Fruit fly (Drosophila melanogaster) whole organism, embryonic: Measurements from ENCODE around the gene CG6966.

Experiments used
- Antp ChIP-seq: fragments of 200-800 bp; sonication (Bioruptor generic); optimal IDR thresholded peaks from 3 replicates; lab custom pipeline; 2016; ENCODE audit warnings: missing biosample characterization, missing genetic modification characterization
- C15 ChIP-seq: fragments of 200-800 bp; sonication (Bioruptor generic); IDR thresholded peaks from 3 replicates; pipeline ENCODE4 v1.3.6; 2022; ENCODE audit warnings: missing biosample characterization, missing genetic modification characterization
- CG12769 ChIP-seq: fragments of 200-800 bp; sonication (Bioruptor generic); optimal IDR thresholded peaks from 2 replicates; lab custom pipeline; 2019; ENCODE audit warnings: missing biosample characterization, mild to moderate bottlenecking, missing genetic modification characterization, moderate library complexity
- CG17328 ChIP-seq: fragments of 200-800 bp; sonication (Bioruptor generic); IDR thresholded peaks from 2 replicates; pipeline ENCODE4 v1.3.6; 2022; ENCODE audit warnings: missing biosample characterization, missing genetic modification characterization
- CG17361 ChIP-seq: fragments of 200-800 bp; sonication (Bioruptor generic); IDR thresholded peaks from 3 replicates; pipeline ENCODE4 v1.3.6; 2022; ENCODE audit warnings: missing biosample characterization, missing genetic modification characterization
- CG17568 ChIP-seq: fragments of 200-800 bp; sonication (Bioruptor generic); optimal IDR thresholded peaks from 2 replicates; lab custom pipeline; 2018; ENCODE audit warnings: missing biosample characterization, mild to moderate bottlenecking, missing genetic modification characterization, moderate library complexity
- CG1792 ChIP-seq: fragments of 200-800 bp; sonication (Bioruptor generic); optimal IDR thresholded peaks from 2 replicates; lab custom pipeline; 2016; ENCODE audit warnings: missing biosample characterization, missing genetic modification characterization
- CG18262 ChIP-seq: fragments of 200-800 bp; optimal IDR thresholded peaks from 3 replicates; lab custom pipeline; 2019; ENCODE audit warnings: missing biosample characterization, mild to moderate bottlenecking, missing genetic modification characterization, moderate library complexity
- CG18619 ChIP-seq: fragments of 200-800 bp; sonication (Bioruptor generic); optimal IDR thresholded peaks from 3 replicates; lab custom pipeline; 2017; ENCODE audit warnings: missing biosample characterization, mild to moderate bottlenecking, missing genetic modification characterization
- CG18764 ChIP-seq: fragments of 200-800 bp; sonication (Bioruptor generic); optimal IDR thresholded peaks from 3 replicates; lab custom pipeline; 2016; ENCODE audit warnings: missing biosample characterization, missing genetic modification characterization
- CG2116 ChIP-seq: fragments of 200-800 bp; sonication (Bioruptor generic); optimal IDR thresholded peaks from 3 replicates; lab custom pipeline; 2018; ENCODE audit warnings: missing biosample characterization, mild to moderate bottlenecking, missing genetic modification characterization
- CG30431 ChIP-seq: fragments of 200-800 bp; sonication (Bioruptor generic); optimal IDR thresholded peaks from 2 replicates; lab custom pipeline; 2017; ENCODE audit warnings: missing biosample characterization, missing genetic modification characterization
- CG33213 ChIP-seq: fragments of 200-800 bp; sonication (Bioruptor generic); optimal IDR thresholded peaks from 3 replicates; lab custom pipeline; 2016; ENCODE audit warnings: missing biosample characterization, missing genetic modification characterization
- CG5245 ChIP-seq: fragments of 200-800 bp; sonication (Bioruptor generic); optimal IDR thresholded peaks from 3 replicates; lab custom pipeline; 2016; ENCODE audit warnings: missing biosample characterization, missing genetic modification characterization
- CG6791 ChIP-seq: fragments of 200-800 bp; sonication (Bioruptor generic); IDR thresholded peaks from 3 replicates; pipeline ENCODE4 v1.3.6; 2022; ENCODE audit warnings: missing biosample characterization, missing genetic modification characterization; ENCODE audit not compliant: partially characterized antibody
- CG8388 ChIP-seq: fragments of 200-800 bp; sonication (Bioruptor generic); optimal IDR thresholded peaks from 2 replicates; lab custom pipeline; 2019; ENCODE audit warnings: missing biosample characterization, mild to moderate bottlenecking, missing genetic modification characterization, moderate library complexity
- CG8765 ChIP-seq: fragments of 200-800 bp; sonication (Bioruptor generic); IDR thresholded peaks from 2 replicates; pipeline ENCODE4 v1.3.6; 2022; ENCODE audit warnings: missing biosample characterization, missing genetic modification characterization
- CG9727 ChIP-seq: fragments of 200-800 bp; sonication (Bioruptor generic); optimal IDR thresholded peaks from 3 replicates; lab custom pipeline; 2017; ENCODE audit warnings: missing biosample characterization, mild to moderate bottlenecking, missing genetic modification characterization
- D19A ChIP-seq: fragments of 200-800 bp; optimal IDR thresholded peaks from 3 replicates; lab custom pipeline; 2019; ENCODE audit warnings: missing biosample characterization, mild to moderate bottlenecking, missing genetic modification characterization, moderate library complexity
- Dfd ChIP-seq, 2 experiments: fragments of >200 bp; optimal IDR thresholded peaks; 2 replicates each; lab custom pipeline; 2017; ENCODE audit warnings: missing biosample characterization in 2 of 2, missing genetic modification characterization in 2 of 2
- E2f2 ChIP-seq: fragments of 200-800 bp; sonication (Bioruptor generic); IDR thresholded peaks from 2 replicates; pipeline ENCODE4 v1.3.6; 2022; ENCODE audit warnings: missing biosample characterization, missing genetic modification characterization
- HLH54F ChIP-seq: fragments of 200-800 bp; sonication (Bioruptor generic); optimal IDR thresholded peaks from 3 replicates; lab custom pipeline; 2016; ENCODE audit warnings: missing biosample characterization, missing genetic modification characterization
- Lhr ChIP-seq: fragments of 200-800 bp; sonication (Bioruptor generic); optimal IDR thresholded peaks from 3 replicates; lab custom pipeline; 2017; ENCODE audit warnings: mild to moderate bottlenecking, missing biosample characterization, missing genetic modification reagents, missing genetic modification characterization
- NFAT ChIP-seq: fragments of 200-800 bp; sonication (Bioruptor generic); IDR thresholded peaks from 2 replicates; pipeline ENCODE4 v1.3.6; 2022; ENCODE audit warnings: missing biosample characterization, missing genetic modification characterization
- NK7.1 ChIP-seq: fragments of 200-800 bp; sonication (Bioruptor generic); optimal IDR thresholded peaks from 3 replicates; lab custom pipeline; 2016; ENCODE audit warnings: missing biosample characterization, missing genetic modification characterization
- Nf-YC ChIP-seq: fragments of 200-800 bp; optimal IDR thresholded peaks from 3 replicates; lab custom pipeline; 2019; ENCODE audit warnings: missing biosample characterization, mild to moderate bottlenecking, missing genetic modification characterization, moderate library complexity
- Vsx1 ChIP-seq: fragments of 200-800 bp; sonication (Bioruptor generic); optimal IDR thresholded peaks from 2 replicates; lab custom pipeline; 2017; ENCODE audit warnings: missing biosample characterization, mild to moderate bottlenecking, missing genetic modification characterization, missing genetic modification reagents
- Xrp1 ChIP-seq: fragments of 200-800 bp; sonication (Bioruptor generic); IDR thresholded peaks from 2 replicates; pipeline ENCODE4 v1.3.6; 2022; ENCODE audit warnings: missing biosample characterization, missing genetic modification characterization
- ara ChIP-seq: fragments of 200-800 bp; sonication (Bioruptor generic); IDR thresholded peaks from 2 replicates; pipeline ENCODE4 v1.3.6; 2022; ENCODE audit warnings: missing biosample characterization, missing genetic modification characterization
- bigmax ChIP-seq: fragments of 200-800 bp; sonication (Bioruptor generic); optimal IDR thresholded peaks from 2 replicates; lab custom pipeline; 2018; ENCODE audit warnings: missing biosample characterization, mild to moderate bottlenecking, missing genetic modification characterization
- chm ChIP-seq: fragments of 200-800 bp; sonication (Bioruptor generic); IDR thresholded peaks from 2 replicates; pipeline ENCODE4 v1.3.6; 2022; ENCODE audit warnings: missing biosample characterization, missing genetic modification characterization
- crol ChIP-seq: fragments of 200-800 bp; sonication (Bioruptor generic); IDR thresholded peaks from 2 replicates; pipeline ENCODE4 v1.3.6; 2022; ENCODE audit warnings: missing biosample characterization, missing genetic modification characterization
- dysf ChIP-seq: fragments of 200-800 bp; sonication (Bioruptor generic); IDR thresholded peaks from 3 replicates; pipeline ENCODE4 v1.3.6; 2022; ENCODE audit warnings: missing biosample characterization, missing genetic modification characterization
- gcm ChIP-seq: fragments of 200-800 bp; sonication (Bioruptor generic); optimal IDR thresholded peaks from 2 replicates; lab custom pipeline; 2019; ENCODE audit warnings: missing biosample characterization, mild to moderate bottlenecking, missing genetic modification characterization, moderate library complexity
- hkb ChIP-seq, 2 experiments: fragments of 200-800 bp in 1 of 2; fragments of >200 bp in 1 of 2; sonication (Bioruptor generic) in 1 of 2; IDR thresholded peaks in 1 of 2; optimal IDR thresholded peaks in 1 of 2; 2 replicates each; pipeline versions ENCODE4 v1.3.6 to Lab custom; 2017 to 2022; ENCODE audit warnings: missing biosample characterization in 1 of 2, missing genetic modification characterization in 1 of 2
- kah ChIP-seq: fragments of 200-800 bp; sonication (Bioruptor generic); optimal IDR thresholded peaks from 2 replicates; lab custom pipeline; 2018; ENCODE audit warnings: missing biosample characterization, mild to moderate bottlenecking, missing genetic modification characterization
- lilli ChIP-seq: fragments of 200-800 bp; sonication (Bioruptor generic); optimal IDR thresholded peaks from 3 replicates; lab custom pipeline; 2016; ENCODE audit warnings: missing biosample characterization, missing genetic modification characterization
- lola ChIP-seq, 3 experiments: fragments of >200 bp in 2 of 3; fragments of 200-800 bp in 1 of 3; sonication (Bioruptor generic) in 1 of 3; optimal IDR thresholded peaks; 2 replicates each; lab custom pipeline; 2017 to 2019; ENCODE audit warnings: missing biosample characterization in 3 of 3, missing genetic modification characterization in 3 of 3, mild to moderate bottlenecking in 1 of 3, moderate library complexity in 1 of 3
- nom ChIP-seq: fragments of 200-800 bp; sonication (Bioruptor generic); optimal IDR thresholded peaks from 2 replicates; lab custom pipeline; 2017; ENCODE audit warnings: missing biosample characterization, missing genetic modification characterization, mild to moderate bottlenecking, moderate library complexity, missing genetic modification reagents
- oc ChIP-seq: fragments of 200-800 bp; sonication (Bioruptor generic); optimal IDR thresholded peaks from 2 replicates; lab custom pipeline; 2018; ENCODE audit warnings: missing biosample characterization, mild to moderate bottlenecking, missing genetic modification characterization, moderate library complexity
- otp ChIP-seq: fragments of 200-800 bp; sonication (Bioruptor generic); IDR thresholded peaks from 3 replicates; pipeline ENCODE4, ENCODE4 v1.3.6; 2022; ENCODE audit warnings: missing biosample characterization, missing genetic modification characterization
- peb ChIP-seq: fragments of 200-800 bp; sonication (Bioruptor generic); IDR thresholded peaks from 2 replicates; pipeline ENCODE4 v1.3.6; 2022; ENCODE audit warnings: missing biosample characterization, missing genetic modification characterization
- pros ChIP-seq: fragments of 200-800 bp; sonication (Bioruptor generic); optimal IDR thresholded peaks from 3 replicates; lab custom pipeline; 2019; ENCODE audit warnings: missing biosample characterization, mild to moderate bottlenecking, missing genetic modification characterization, moderate library complexity
- scrt ChIP-seq: fragments of 200-800 bp; sonication (Bioruptor generic); optimal IDR thresholded peaks from 2 replicates; lab custom pipeline; 2018; ENCODE audit warnings: missing biosample characterization, mild to moderate bottlenecking, missing genetic modification characterization, moderate library complexity
- sna ChIP-seq: fragments of 200-800 bp; sonication (Bioruptor generic); IDR thresholded peaks from 2 replicates; pipeline ENCODE4 v1.3.6; 2022; ENCODE audit warnings: missing biosample characterization, missing genetic modification characterization; ENCODE audit not compliant: partially characterized antibody
- tgo ChIP-seq: fragments of 200-800 bp; sonication (Bioruptor generic); IDR thresholded peaks from 3 replicates; pipeline ENCODE4 v1.3.6; 2022; ENCODE audit warnings: missing biosample characterization, missing genetic modification characterization
- tin ChIP-seq: fragments of 200-800 bp; sonication (Bioruptor generic); optimal IDR thresholded peaks from 3 replicates; lab custom pipeline; 2016; ENCODE audit warnings: missing biosample characterization, missing genetic modification characterization
- tx ChIP-seq: fragments of 200-800 bp; sonication (Bioruptor generic); optimal IDR thresholded peaks from 2 replicates; lab custom pipeline; 2016; ENCODE audit warnings: missing biosample characterization, missing genetic modification characterization
- vnd ChIP-seq: fragments of 200-800 bp; sonication (Bioruptor generic); IDR thresholded peaks from 3 replicates; pipeline ENCODE4 v1.3.6; 2022; ENCODE audit warnings: missing biosample characterization, missing genetic modification characterization; ENCODE audit not compliant: partially characterized antibody

CG6966 gene

DNA sequence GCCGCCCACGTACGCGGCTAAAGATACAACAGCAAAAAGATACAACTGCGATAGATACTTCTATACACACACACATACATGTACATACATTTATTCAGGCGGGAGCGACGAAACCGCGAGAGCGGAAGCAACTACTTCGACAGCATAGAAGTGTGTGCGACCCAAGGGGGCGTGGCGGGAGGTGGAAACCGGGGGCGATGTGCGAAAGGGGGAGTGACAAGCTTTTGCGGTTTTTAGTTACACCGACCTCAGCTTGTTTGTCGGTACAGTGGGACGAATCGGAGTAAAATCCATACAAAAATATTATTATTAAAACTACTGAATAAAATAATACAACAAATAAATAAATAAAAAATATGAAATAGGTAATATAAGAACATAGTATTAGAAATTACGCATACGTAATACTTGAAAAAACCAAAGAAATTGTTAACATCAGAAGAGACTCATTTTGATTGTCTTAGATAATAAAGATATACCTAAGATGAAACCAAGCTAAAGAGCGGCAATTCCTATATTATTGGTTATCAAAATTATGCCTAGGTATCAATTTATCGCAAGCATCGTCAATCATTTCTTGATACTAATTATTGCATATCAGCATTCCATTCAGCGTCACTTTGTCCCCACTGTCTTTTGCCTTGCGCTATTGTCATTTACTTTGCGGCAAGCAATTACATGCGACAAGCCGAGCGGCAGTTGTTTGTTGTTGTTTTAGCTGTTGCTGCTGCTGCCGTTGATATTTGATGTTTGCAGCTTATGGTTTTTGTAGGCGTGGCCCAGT, 33.4 kb upstream of the CG6966 start (continued):
- TF ChIP-seq ara (GFP tag; lab: Robert Waterston, UW) (no peak), Vsx1 (peak; percentile 1), crol (GFP tag; lab: Robert Waterston, UW) (peak; percentile 91), Lhr (no peak), CG18262 (tag; lab: Kevin White, UChicago) (peak; percentile 63), tgo (GFP tag; lab: Robert Waterston, UW) (no peak; the same call in 1 of the 3 replicates), CG17328 (GFP tag; lab: Robert Waterston, UW) (0 out of 2 replicates have a peak, but pooled peaks have one; percentile 15), D19A (tag; lab: Kevin White, UChicago) (peak; percentile 39), HLH54F (GFP tag; lab: Kevin White, UChicago) (no peak), Nf-YC (peak; percentile 43), Xrp1 (GFP tag; lab: Robert Waterston, UW) (peak; percentile 22; the same call in 1 of the 2 replicates), gcm (GFP tag; lab: Kevin White, UChicago) (no peak), E2f2 (GFP tag; lab: Robert Waterston, UW) (peak; percentile 20; the same call in 1 of the 2 replicates), CG18619 (GFP tag; lab: Kevin White, UChicago) (peak; percentile 43), otp (no peak), peb (GFP tag; lab: Robert Waterston, UW) (no peak), Antp (GFP tag; lab: Kevin White, UChicago) (no peak), lola (GFP tag; optimal IDR thresholded peaks at IDR 0.05; lab: Kevin White, UChicago) (no peak), CG8765 (GFP tag; lab: Robert Waterston, UW) (no peak), chm (GFP tag; lab: Robert Waterston, UW) (no peak), CG17568 (GFP tag; lab: Kevin White, UChicago) (no peak), kah (GFP tag; lab: Kevin White, UChicago) (no peak), tin (GFP tag; lab: Kevin White, UChicago) (no peak), NFAT (GFP tag; lab: Robert Waterston, UW) (0 out of 2 replicates have a peak, but pooled peaks have one; percentile 30), CG6791 (GFP tag; lab: Robert Waterston, UW) (no peak), CG18764 (GFP tag; lab: Kevin White, UChicago) (no peak), nom (no peak), CG5245 (GFP tag; lab: Kevin White, UChicago) (no peak), CG12769 (tag; lab: Kevin White, UChicago) (peak; percentile 51), CG1792 (GFP tag; lab: Kevin White, UChicago) (no peak), lilli (GFP tag; lab: Kevin White, UChicago) (no peak), CG33213 (GFP tag; lab: Kevin White, UChicago) (no peak), oc (tag; lab: Kevin White, UChicago) (no peak), CG2116 (GFP tag; lab: Kevin White, UChicago) (no peak), pros (no peak), dysf (peak; percentile 44; the same call in 1 of the 3 replicates), CG30431 (GFP tag; lab: Kevin White, UChicago) (peak; percentile 4), Dfd (GFP tag; optimal IDR thresholded peaks at IDR 0.05; lab: Kevin White, UChicago) (no peak), CG8388 (peak; percentile 36), bigmax (GFP tag; lab: Kevin White, UChicago) (no peak), C15 (no peak), CG17361 (GFP tag; lab: Robert Waterston, UW) (peak; percentile 77), scrt (GFP tag; lab: Kevin White, UChicago) (no peak), sna (GFP tag; lab: Robert Waterston, UW) (no peak), tx (GFP tag; lab: Kevin White, UChicago) (no peak), vnd (GFP tag; lab: Robert Waterston, UW) (no peak), NK7.1 (no peak), hkb (optimal IDR thresholded peaks at IDR 0.05; lab: Kevin White, UChicago) (no peak), hkb (GFP tag; IDR thresholded peaks at IDR 0.05; lab: Robert Waterston, UW) (no peak), CG9727 (GFP tag; lab: Kevin White, UChicago) (peak; percentile 56)
